Worm (Caenorhabditis elegans): ENCODE data around the gene scl-10.

ce11 chrIV:12999087-12999486 is 49.2 kb upstream of the scl-10 start:
- no peak for TF ChIP-seq lin-13 (tag; optimal IDR thresholded peaks at IDR 0.05)
- TF ChIP-seq unc-62 (GFP tag; optimal IDR thresholded peaks at IDR 0.05), result no peak
- no peak for TF ChIP-seq mls-2 (tag; optimal IDR thresholded peaks at IDR 0.05)
- TF ChIP-seq pha-4 (tag; optimal IDR thresholded peaks at IDR 0.05), result peak; percentile 53
